Worm (Caenorhabditis elegans) whole organism, early embryonic: Measurements from ENCODE around the gene lnp-1.

Source experiments
- B0310.2 ChIP-seq: sonication (generic microtip); optimal IDR thresholded peaks from 2 replicates; lab custom pipeline; 2016; ENCODE audit warnings: mild to moderate bottlenecking, missing genetic modification characterization, missing compliant biosample characterization
- F13C5.2 ChIP-seq: sonication (generic microtip); optimal IDR thresholded peaks from 2 replicates; lab custom pipeline; 2017; ENCODE audit warnings: mild to moderate bottlenecking, missing genetic modification characterization, inconsistent platforms, missing compliant biosample characterization
- aly-1 ChIP-seq: sonication (generic microtip); optimal IDR thresholded peaks from 2 replicates; lab custom pipeline; 2016; ENCODE audit warnings: missing genetic modification characterization, missing compliant biosample characterization
- ama-1 ChIP-seq: fragments of 150-350 bp; optimal IDR thresholded peaks from 2 replicates; lab custom pipeline; 2014
- ceh-13 ChIP-seq: fragments of 200-800 bp; sonication (Bioruptor generic); optimal IDR thresholded peaks from 2 replicates; lab custom pipeline; 2018; ENCODE audit warnings: mild to moderate bottlenecking, missing genetic modification characterization, missing compliant biosample characterization
- ceh-36 ChIP-seq: sonication (generic microtip); optimal IDR thresholded peaks from 2 replicates; lab custom pipeline; 2016; ENCODE audit warnings: missing genetic modification characterization, inconsistent platforms, missing compliant biosample characterization
- ets-7 ChIP-seq: sonication (generic microtip); optimal IDR thresholded peaks from 2 replicates; lab custom pipeline; 2016; ENCODE audit warnings: missing genotype, missing genetic modification characterization, missing compliant biosample characterization
- flt-1 ChIP-seq: fragments of 200-800 bp; sonication (Bioruptor generic); IDR thresholded peaks from 2 replicates; pipeline ENCODE4 v1.3.6; 2022; ENCODE audit warnings: missing genetic modification characterization, missing compliant biosample characterization
- hmbx-1 ChIP-seq: sonication (generic microtip); optimal IDR thresholded peaks from 2 replicates; lab custom pipeline; 2016; ENCODE audit warnings: mild to moderate bottlenecking, missing genetic modification characterization, missing compliant biosample characterization
- hmg-4 ChIP-seq: fragments of 200-800 bp; sonication (Bioruptor generic); optimal IDR thresholded peaks from 2 replicates; lab custom pipeline; 2018; ENCODE audit warnings: mild to moderate bottlenecking, missing genetic modification characterization, missing compliant biosample characterization
- hnd-1 ChIP-seq: sonication (generic microtip); optimal IDR thresholded peaks from 2 replicates; lab custom pipeline; 2016; ENCODE audit warnings: missing genetic modification characterization, missing compliant biosample characterization
- pes-1 ChIP-seq: fragments of 200-800 bp; sonication (Bioruptor generic); IDR thresholded peaks from 2 replicates; pipeline ENCODE4 v1.3.6; 2022; ENCODE audit warnings: missing genetic modification reagents, missing genetic modification characterization, missing compliant biosample characterization
- scrt-1 ChIP-seq: fragments of 200-800 bp; sonication (Bioruptor generic); IDR thresholded peaks from 2 replicates; pipeline ENCODE4 v1.3.6; 2022; ENCODE audit warnings: missing genetic modification characterization, missing compliant biosample characterization
- sea-1 ChIP-seq: fragments of 200-800 bp; sonication (Bioruptor generic); conservative IDR thresholded peaks from 2 replicates; pipeline ENCODE4 v1.3.6; 2022; ENCODE audit warnings: missing genetic modification characterization, missing compliant biosample characterization
- tbx-11 ChIP-seq: fragments of 200-800 bp; sonication (Bioruptor generic); IDR thresholded peaks from 2 replicates; pipeline ENCODE4 v1.3.6; 2022; ENCODE audit warnings: missing genetic modification characterization, missing compliant biosample characterization
- tbx-37 ChIP-seq: fragments of 200-800 bp; sonication (Bioruptor generic); conservative IDR thresholded peaks from 2 replicates; pipeline ENCODE4 v1.3.6; 2022; ENCODE audit warnings: missing genetic modification reagents, missing genetic modification characterization, missing compliant biosample characterization
- tra-4 ChIP-seq: sonication (generic microtip); optimal IDR thresholded peaks from 2 replicates; lab custom pipeline; 2017; ENCODE audit warnings: missing genetic modification characterization, missing compliant biosample characterization

The lnp-1 gene

DNA sequence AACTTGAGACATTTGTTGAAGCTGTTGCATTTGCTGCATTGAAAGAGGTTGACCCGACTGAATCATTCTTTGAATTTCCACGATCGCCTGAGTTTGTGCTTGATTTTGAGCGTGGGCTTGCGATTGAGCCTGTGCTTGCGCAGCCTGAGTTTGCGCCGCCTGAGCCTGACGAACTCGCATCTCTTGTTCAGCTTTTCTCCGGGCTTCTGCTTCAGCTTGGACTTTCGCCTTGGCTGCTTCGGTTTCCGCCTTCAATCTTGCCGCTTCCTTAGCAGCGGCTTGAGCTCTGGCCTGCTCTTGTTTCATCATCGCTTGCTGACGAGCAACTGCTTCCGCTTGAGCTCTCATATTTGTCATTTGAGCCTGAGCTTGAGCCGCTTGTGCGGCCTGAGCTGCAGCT lies 8.9 kb downstream of the lnp-1 start:
- TF ChIP-seq pes-1 (GFP tag; lab: Robert Waterston, UW) (no peak), tra-4 (tag; lab: Kevin White, UChicago) (no peak), tbx-11 (GFP tag; lab: Robert Waterston, UW) (no peak), hmg-4 (GFP tag; lab: Kevin White, UChicago) (no peak), B0310.2 (no peak)

DNA sequence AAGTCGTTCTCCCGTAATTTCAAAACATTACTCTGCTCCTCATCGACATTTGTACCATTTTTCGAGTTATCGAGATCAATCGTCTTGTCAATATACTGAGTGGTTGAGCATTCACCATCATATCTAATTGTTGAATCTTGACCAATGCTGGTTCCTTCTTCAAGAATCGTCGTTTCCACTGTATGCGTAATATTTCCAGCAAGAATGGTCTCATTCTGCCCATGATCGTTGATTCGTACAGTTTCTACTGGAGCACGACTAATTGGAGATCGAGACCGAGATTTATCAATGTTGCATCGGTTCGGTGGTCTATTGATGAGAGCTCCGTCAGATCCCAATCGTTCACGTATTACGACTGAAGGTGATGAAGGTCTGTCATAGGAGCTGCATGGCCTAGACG lies 11.0 kb downstream of the lnp-1 start:
- TF ChIP-seq B0310.2 (no peak), F13C5.2 (tag; lab: Kevin White, UChicago) (no peak), hmbx-1 (tag; lab: Kevin White, UChicago) (no peak), scrt-1 (GFP tag; lab: Robert Waterston, UW) (no peak), pes-1 (GFP tag; lab: Robert Waterston, UW) (no peak), tbx-11 (GFP tag; lab: Robert Waterston, UW) (no peak), ceh-36 (tag; lab: Kevin White, UChicago) (no peak), hmg-4 (GFP tag; lab: Kevin White, UChicago) (no peak)

DNA sequence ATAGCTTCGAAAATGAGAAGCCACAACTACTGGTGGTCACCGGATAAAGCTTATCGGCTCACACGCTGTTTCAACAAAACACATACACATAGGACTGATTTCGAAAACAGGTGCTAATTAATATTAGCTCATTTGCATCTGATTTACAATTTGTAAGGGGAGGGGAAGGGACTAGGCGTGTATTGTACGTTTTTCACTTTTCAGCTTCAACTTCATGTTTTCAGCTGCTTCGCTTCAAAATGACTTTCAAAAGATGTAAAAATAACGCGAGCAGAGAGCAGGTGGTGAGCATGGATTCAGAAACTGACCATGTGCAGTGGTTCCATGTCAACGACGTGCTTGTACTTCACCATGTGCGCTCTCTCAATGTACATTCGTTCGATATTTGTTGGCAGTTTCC lies 12.4 kb downstream of the lnp-1 start:
- no peak for TF ChIP-seq ama-1 (lab: Kevin White, UChicago)
- no peak for TF ChIP-seq hnd-1
- TF ChIP-seq hmg-4 (GFP tag; lab: Kevin White, UChicago): no peak
- no peak for TF ChIP-seq ceh-13 (GFP tag; lab: Kevin White, UChicago)
- TF ChIP-seq ceh-36 (tag; lab: Kevin White, UChicago): no peak
- TF ChIP-seq B0310.2: no peak
- TF ChIP-seq tbx-11 (GFP tag; lab: Robert Waterston, UW): no peak
- TF ChIP-seq tra-4 (tag; lab: Kevin White, UChicago): no peak
- no peak for TF ChIP-seq flt-1 (GFP tag; lab: Robert Waterston, UW)
- TF ChIP-seq tbx-37 (GFP tag; lab: Robert Waterston, UW): no peak
- TF ChIP-seq aly-1: no peak
- no peak for TF ChIP-seq hmbx-1 (tag; lab: Kevin White, UChicago)
- TF ChIP-seq scrt-1 (GFP tag; lab: Robert Waterston, UW): no peak
- no peak for TF ChIP-seq sea-1 (GFP tag; lab: Robert Waterston, UW)
- no peak for TF ChIP-seq pes-1 (GFP tag; lab: Robert Waterston, UW)
- TF ChIP-seq ets-7 (tag; lab: Kevin White, UChicago): no peak
- TF ChIP-seq F13C5.2 (tag; lab: Kevin White, UChicago): no peak

DNA sequence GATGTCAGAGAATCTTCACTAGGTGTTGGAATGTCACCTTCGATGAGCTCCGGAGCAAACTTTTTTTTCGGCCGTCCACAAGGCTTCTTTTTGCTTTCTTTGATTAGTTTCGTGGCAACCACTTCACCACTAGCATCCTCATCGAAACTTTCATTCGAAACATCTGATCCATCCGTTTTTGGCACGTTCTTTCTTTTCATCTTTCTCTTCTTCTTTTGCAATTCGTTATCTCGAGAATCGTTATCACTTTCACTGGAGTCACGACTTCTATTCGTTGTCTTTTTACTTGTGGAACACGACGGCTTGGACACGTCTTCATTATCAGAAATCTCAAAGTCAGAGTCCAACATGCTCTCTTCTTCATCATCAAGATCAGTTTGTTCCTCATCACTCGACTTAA lies 15.6 kb downstream of the lnp-1 start:
- TF ChIP-seq tra-4 (tag; lab: Kevin White, UChicago): no peak
- TF ChIP-seq ama-1 (lab: Kevin White, UChicago): no peak
- TF ChIP-seq hmbx-1 (tag; lab: Kevin White, UChicago): no peak
- no peak for TF ChIP-seq pes-1 (GFP tag; lab: Robert Waterston, UW)
- TF ChIP-seq aly-1: no peak
- TF ChIP-seq ceh-36 (tag; lab: Kevin White, UChicago): no peak
- no peak for TF ChIP-seq B0310.2
- no peak for TF ChIP-seq ceh-13 (GFP tag; lab: Kevin White, UChicago)
- TF ChIP-seq hmg-4 (GFP tag; lab: Kevin White, UChicago): no peak
- TF ChIP-seq hnd-1: no peak
- no peak for TF ChIP-seq sea-1 (GFP tag; lab: Robert Waterston, UW)
- no peak for TF ChIP-seq tbx-11 (GFP tag; lab: Robert Waterston, UW)
- no peak for TF ChIP-seq flt-1 (GFP tag; lab: Robert Waterston, UW)
- no peak for TF ChIP-seq tbx-37 (GFP tag; lab: Robert Waterston, UW)
- TF ChIP-seq scrt-1 (GFP tag; lab: Robert Waterston, UW): no peak
- no peak for TF ChIP-seq F13C5.2 (tag; lab: Kevin White, UChicago)
- TF ChIP-seq ets-7 (tag; lab: Kevin White, UChicago): no peak

DNA sequence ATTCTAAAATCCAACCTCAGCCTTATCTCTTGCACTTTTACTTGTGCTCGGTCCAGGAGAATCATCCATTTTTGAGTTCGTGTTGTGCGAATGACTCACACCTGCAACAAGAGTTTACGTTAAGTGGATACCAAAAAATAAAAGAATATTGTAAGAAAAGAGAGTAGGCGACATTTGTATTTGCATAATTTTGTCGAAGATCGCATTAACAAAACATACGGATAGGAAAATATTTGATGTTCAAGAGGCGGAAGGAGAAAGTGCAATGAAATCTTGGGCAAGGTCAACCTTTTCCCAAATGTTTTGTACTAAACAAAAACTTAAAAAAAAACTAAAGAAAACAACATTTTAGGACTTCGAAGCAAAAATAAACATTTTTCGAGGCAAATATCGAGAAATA lies 17.3 kb downstream of the lnp-1 start, which contains the start of gene spat-3:
TSS of gene spat-3 (minus strand) at position 101 of the 400 bp plus-strand sequence.
- TF ChIP-seq B0310.2 (no peak), ceh-13 (GFP tag; lab: Kevin White, UChicago) (no peak), sea-1 (GFP tag; lab: Robert Waterston, UW) (no peak), scrt-1 (GFP tag; lab: Robert Waterston, UW) (no peak), ceh-36 (tag; lab: Kevin White, UChicago) (no peak)

DNA sequence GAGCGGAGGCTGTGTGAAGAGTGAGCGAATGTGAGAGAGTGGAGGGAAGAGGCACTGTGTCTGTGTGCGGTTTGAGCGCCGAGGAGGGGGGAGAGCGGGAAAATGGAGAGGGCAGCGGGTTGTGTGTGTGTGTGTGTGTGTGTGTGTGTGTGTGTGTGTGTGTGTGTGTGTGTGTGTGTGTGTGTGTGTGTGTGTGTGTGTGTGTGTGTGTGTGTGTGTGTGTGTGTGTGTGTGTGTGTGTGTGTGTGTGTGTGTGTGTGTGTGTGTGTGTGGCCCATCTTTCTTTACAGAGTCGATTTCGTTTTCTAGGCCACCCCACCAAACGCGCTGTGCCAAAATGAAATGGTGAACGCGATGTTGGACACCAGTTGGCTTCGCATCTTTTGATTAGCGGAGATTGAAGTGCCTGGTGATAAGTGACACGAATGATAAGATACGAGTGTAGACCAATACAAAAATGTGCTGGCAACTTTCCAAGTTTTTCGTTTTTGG lies 17.9 kb downstream of the lnp-1 start:
- TF ChIP-seq F13C5.2 (tag; lab: Kevin White, UChicago) (peak; percentile 82), hmbx-1 (tag; lab: Kevin White, UChicago) (peak; percentile 53), B0310.2 (peak; percentile 74), ceh-13 (GFP tag; lab: Kevin White, UChicago) (peak; percentile 45), hmg-4 (GFP tag; lab: Kevin White, UChicago) (peak; percentile 95), tbx-37 (GFP tag; lab: Robert Waterston, UW) (peak; percentile 49; the same call in 1 of the 2 replicates), tra-4 (tag; lab: Kevin White, UChicago) (peak; percentile 24), flt-1 (GFP tag; lab: Robert Waterston, UW) (peak; percentile 51; the same call in 1 of the 2 replicates), ceh-36 (tag; lab: Kevin White, UChicago) (peak; percentile 48), tbx-11 (GFP tag; lab: Robert Waterston, UW) (0 out of 2 replicates have a peak, but pooled peaks have one; percentile 43)

DNA sequence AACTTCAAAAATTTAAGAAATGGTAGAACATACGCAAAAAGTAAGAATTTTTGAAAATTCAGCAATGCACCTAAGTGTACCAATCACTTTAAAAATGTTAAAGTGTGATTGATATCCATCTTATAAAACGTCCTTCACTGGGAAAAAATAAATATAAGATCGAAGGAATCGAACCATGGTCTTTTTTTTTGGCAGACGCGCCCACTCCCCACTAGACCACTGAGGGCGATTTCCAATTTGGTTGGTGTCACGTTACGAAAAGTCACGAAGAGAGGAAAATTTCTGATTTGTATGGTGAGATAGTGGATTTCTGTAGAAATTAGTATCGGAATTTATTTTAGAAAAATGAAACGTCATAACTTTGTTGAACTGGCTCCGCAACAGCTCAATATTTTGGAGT lies 18.7 kb downstream of the lnp-1 start:
- TF ChIP-seq tbx-11 (GFP tag; lab: Robert Waterston, UW) (no peak), flt-1 (GFP tag; lab: Robert Waterston, UW) (no peak), scrt-1 (GFP tag; lab: Robert Waterston, UW) (no peak), ama-1 (lab: Kevin White, UChicago) (no peak), pes-1 (GFP tag; lab: Robert Waterston, UW) (no peak), F13C5.2 (tag; lab: Kevin White, UChicago) (no peak), hnd-1 (no peak), tbx-37 (GFP tag; lab: Robert Waterston, UW) (no peak), ceh-13 (GFP tag; lab: Kevin White, UChicago) (no peak), ets-7 (tag; lab: Kevin White, UChicago) (no peak), ceh-36 (tag; lab: Kevin White, UChicago) (no peak)
